Fruit fly (Drosophila melanogaster) whole organism: ENCODE data around the gene Nelf-A.

Source experiments
- CG8478 ChIP-seq: fragments of >200 bp; optimal IDR thresholded peaks from 2 replicates; lab custom pipeline; 2018; ENCODE audit warnings: inconsistent platforms
- Dll ChIP-seq: fragments of >200 bp; optimal IDR thresholded peaks from 2 replicates; lab custom pipeline; 2017
- EcR ChIP-seq, 2 experiments: fragments of >200 bp; optimal IDR thresholded peaks; 2 replicates each; lab custom pipeline; 2017; ENCODE audit warnings: missing biosample characterization in 2 of 2, missing genetic modification characterization in 2 of 2, missing genetic modification reagents in 2 of 2
- pan ChIP-seq: fragments of >200 bp; optimal IDR thresholded peaks from 2 replicates; lab custom pipeline; 2017
- psq ChIP-seq: fragments of >200 bp; optimal IDR thresholded peaks from 2 replicates; lab custom pipeline; 2017
- usp ChIP-seq: fragments of >200 bp; optimal IDR thresholded peaks from 2 replicates; lab custom pipeline; 2017; ENCODE audit warnings: missing biosample characterization, missing genetic modification characterization, mixed read lengths

DNA sequence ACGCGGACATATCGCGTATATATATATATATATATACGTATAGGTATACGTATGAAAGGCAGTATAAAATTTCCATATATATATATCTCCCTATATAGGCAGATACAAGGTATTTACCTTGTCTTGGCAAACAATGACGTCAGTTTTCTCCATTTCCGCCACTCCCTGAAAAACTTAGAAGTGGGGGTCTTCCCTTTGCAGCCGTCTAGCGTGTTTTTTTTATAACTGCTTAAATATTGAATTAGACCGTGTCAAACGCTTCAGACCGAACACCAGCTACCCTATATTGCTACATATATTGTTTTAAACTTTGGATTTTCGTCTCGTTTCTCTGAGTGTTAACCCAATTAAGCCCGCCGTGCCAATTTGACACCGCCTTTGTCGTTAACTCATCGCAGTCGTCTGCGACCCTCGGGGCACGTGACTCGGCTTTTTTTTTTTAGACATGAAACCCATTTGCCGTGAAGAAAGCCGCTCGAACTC is 46.8 kb upstream of the Nelf-A start:
- TF ChIP-seq pan (lab: Kevin White, UChicago), result no peak
- TF ChIP-seq CG8478 (lab: Kevin White, UChicago), result no peak
- TF ChIP-seq EcR (GFP tag; optimal IDR thresholded peaks at IDR 0.05; lab: Kevin White, UChicago), result no peak
- no peak for TF ChIP-seq psq
- TF ChIP-seq usp (GFP tag; lab: Kevin White, UChicago), result no peak
- TF ChIP-seq Dll (lab: Kevin White, UChicago), result no peak
